Worm (Caenorhabditis elegans) whole organism, young adult: ENCODE results near the gene saps-1.

Experiments used
- D2030.7 ChIP-seq: fragments of 200-800 bp; sonication (Bioruptor generic); IDR thresholded peaks from 2 replicates; pipeline ENCODE4 v1.3.6; 2022; ENCODE audit warnings: missing genetic modification reagents, missing genetic modification characterization, missing compliant biosample characterization
- F10E7.11 ChIP-seq: sonication (generic microtip); optimal IDR thresholded peaks from 2 replicates; lab custom pipeline; 2017; ENCODE audit warnings: mild to moderate bottlenecking, missing genetic modification characterization, moderate library complexity, missing compliant biosample characterization
- F33H1.4 ChIP-seq: fragments of 200-800 bp; sonication (Bioruptor generic); IDR thresholded peaks from 2 replicates; pipeline ENCODE4 v1.3.6; 2022; ENCODE audit warnings: missing genetic modification reagents, missing genetic modification characterization, missing compliant biosample characterization
- F39B2.1 ChIP-seq: fragments of 200-800 bp; sonication (Bioruptor generic); IDR thresholded peaks from 2 replicates; pipeline ENCODE4 v1.3.6; 2022; ENCODE audit warnings: missing genetic modification reagents, missing genetic modification characterization, missing compliant biosample characterization
- F57A8.1 ChIP-seq: fragments of 200-800 bp; sonication (Bioruptor generic); optimal IDR thresholded peaks from 2 replicates; lab custom pipeline; 2018; ENCODE audit warnings: mild to moderate bottlenecking, missing genetic modification characterization, moderate library complexity, missing compliant biosample characterization
- F57C9.4 ChIP-seq: sonication (generic microtip); optimal IDR thresholded peaks from 2 replicates; lab custom pipeline; 2017; ENCODE audit warnings: mild to moderate bottlenecking, missing genetic modification characterization, missing compliant biosample characterization
- K11D2.4 ChIP-seq: fragments of 200-800 bp; sonication (Bioruptor generic); IDR thresholded peaks from 2 replicates; pipeline ENCODE4 v1.3.6; 2022; ENCODE audit warnings: missing genetic modification reagents, missing genetic modification characterization, missing compliant biosample characterization
- K12H6.12 ChIP-seq: fragments of 200-800 bp; sonication (Bioruptor generic); optimal IDR thresholded peaks from 2 replicates; lab custom pipeline; 2018; ENCODE audit warnings: mild to moderate bottlenecking, missing genetic modification characterization, missing compliant biosample characterization
- Y95B8A.8 ChIP-seq: fragments of 200-800 bp; sonication (Bioruptor generic); IDR thresholded peaks from 2 replicates; pipeline ENCODE4 v1.3.6; 2022; ENCODE audit warnings: missing genetic modification reagents, missing genetic modification characterization, missing compliant biosample characterization
- akir-1 ChIP-seq: fragments of 200-800 bp; sonication (Bioruptor generic); optimal IDR thresholded peaks from 2 replicates; lab custom pipeline; 2018; ENCODE audit warnings: mild to moderate bottlenecking, missing genetic modification characterization, moderate library complexity, missing compliant biosample characterization
- aptf-3 ChIP-seq: fragments of 200-800 bp; sonication (Bioruptor generic); IDR thresholded peaks from 2 replicates; pipeline ENCODE4 v1.3.6; 2022; ENCODE audit warnings: missing genetic modification characterization, missing compliant biosample characterization
- atf-7 ChIP-seq: sonication (generic microtip); optimal IDR thresholded peaks from 2 replicates; lab custom pipeline; 2017; ENCODE audit warnings: mild to moderate bottlenecking, missing genetic modification characterization, missing compliant biosample characterization
- bed-1 ChIP-seq: fragments of 200-800 bp; sonication (Bioruptor generic); IDR thresholded peaks from 2 replicates; pipeline ENCODE4 v1.3.6; 2022; ENCODE audit warnings: missing genetic modification reagents, missing genetic modification characterization, missing compliant biosample characterization
- cebp-1 ChIP-seq, 2 experiments: fragments of 200-800 bp in 1 of 2; sonication (Bioruptor generic) in 1 of 2; sonication (generic microtip) in 1 of 2; IDR thresholded peaks in 1 of 2; optimal IDR thresholded peaks in 1 of 2; 2 replicates each; pipeline versions ENCODE4 v1.3.6 to Lab custom; 2017 to 2022; ENCODE audit warnings: missing compliant biosample characterization in 2 of 2, missing genetic modification characterization in 2 of 2, mild to moderate bottlenecking in 1 of 2, missing genetic modification reagents in 1 of 2, moderate library complexity in 1 of 2
- ceh-27 ChIP-seq: fragments of 200-800 bp; sonication (Bioruptor generic); optimal IDR thresholded peaks from 2 replicates; lab custom pipeline; 2018; ENCODE audit warnings: mild to moderate bottlenecking, missing genetic modification characterization, moderate library complexity, missing compliant biosample characterization
- ceh-91 ChIP-seq: fragments of 200-800 bp; sonication (Bioruptor generic); IDR thresholded peaks from 2 replicates; pipeline ENCODE4 v1.3.6; 2022; ENCODE audit warnings: missing genetic modification reagents, missing genetic modification characterization, missing compliant biosample characterization
- dpl-1 ChIP-seq: fragments of 150-350 bp; optimal IDR thresholded peaks from 2 replicates; lab custom pipeline; 2014; ENCODE audit warnings: missing biosample characterization, missing genetic modification reagents, missing genetic modification characterization
- egl-18 ChIP-seq: fragments of 200-800 bp; sonication (Bioruptor generic); IDR thresholded peaks from 2 replicates; pipeline ENCODE4 v1.3.6; 2022; ENCODE audit warnings: missing genetic modification reagents, missing genetic modification characterization, missing compliant biosample characterization
- fkh-3 ChIP-seq: sonication (generic microtip); optimal IDR thresholded peaks from 2 replicates; lab custom pipeline; 2016; ENCODE audit warnings: mild to moderate bottlenecking, missing genetic modification characterization, missing compliant biosample characterization
- gei-17 ChIP-seq: fragments of 200-800 bp; sonication (Bioruptor generic); optimal IDR thresholded peaks from 2 replicates; lab custom pipeline; 2018; ENCODE audit warnings: mild to moderate bottlenecking, missing genetic modification characterization, missing compliant biosample characterization
- lin-40 ChIP-seq: sonication (generic microtip); optimal IDR thresholded peaks from 2 replicates; lab custom pipeline; 2016; ENCODE audit warnings: missing genetic modification characterization, mild to moderate bottlenecking, missing compliant biosample characterization, missing genotype, missing genetic modification reagents
- lsl-1 ChIP-seq: fragments of 200-800 bp; sonication (Bioruptor generic); optimal IDR thresholded peaks from 2 replicates; lab custom pipeline; 2018; ENCODE audit warnings: mild to moderate bottlenecking, missing genetic modification characterization, moderate library complexity, missing compliant biosample characterization
- madf-3 ChIP-seq: fragments of 200-800 bp; sonication (Bioruptor generic); IDR thresholded peaks from 2 replicates; pipeline ENCODE4 v1.3.6; 2022; ENCODE audit warnings: missing genetic modification reagents, missing genetic modification characterization, missing compliant biosample characterization
- madf-6 ChIP-seq: fragments of 200-800 bp; sonication (Bioruptor generic); IDR thresholded peaks from 2 replicates; pipeline ENCODE4 v1.3.6; 2022; ENCODE audit warnings: missing genetic modification reagents, missing genetic modification characterization, missing compliant biosample characterization
- mcd-1 ChIP-seq: fragments of 200-800 bp; sonication (Bioruptor generic); IDR thresholded peaks from 2 replicates; pipeline ENCODE4 v1.3.6; 2022; ENCODE audit warnings: missing genetic modification reagents, missing genetic modification characterization, missing compliant biosample characterization
- mes-4 ChIP-seq: sonication (generic microtip); optimal IDR thresholded peaks from 2 replicates; lab custom pipeline; 2016; ENCODE audit warnings: missing genotype, missing genetic modification characterization, missing compliant biosample characterization
- nfya-2 ChIP-seq: fragments of 200-800 bp; sonication (Bioruptor generic); IDR thresholded peaks from 2 replicates; pipeline ENCODE4 v1.3.6; 2022; ENCODE audit warnings: missing genetic modification reagents, missing genetic modification characterization, missing compliant biosample characterization
- pbrm-1 ChIP-seq: fragments of 200-800 bp; sonication (Bioruptor generic); IDR thresholded peaks from 2 replicates; pipeline ENCODE4 v1.3.6; 2022; ENCODE audit warnings: missing genetic modification reagents, missing genetic modification characterization, missing compliant biosample characterization
- rpc-1 ChIP-seq, 2 experiments: fragments of 150-350 bp in 1 of 2; sonication (generic microtip) in 1 of 2; optimal IDR thresholded peaks; 2 replicates each; lab custom pipeline; 2014 to 2018; ENCODE audit warnings: missing biosample characterization in 1 of 2, missing genetic modification characterization in 1 of 2, missing genetic modification reagents in 1 of 2, missing genotype in 1 of 2
- snpc-1.3 ChIP-seq: sonication (generic microtip); optimal IDR thresholded peaks from 2 replicates; lab custom pipeline; 2017; ENCODE audit warnings: missing genetic modification characterization, mild to moderate bottlenecking, missing compliant biosample characterization, antibody characterized with exemption, moderate library complexity, missing genotype, missing genetic modification reagents; ENCODE audit not compliant: insufficient read depth
- snpc-3.4 ChIP-seq: sonication (generic microtip); optimal IDR thresholded peaks from 2 replicates; lab custom pipeline; 2017; ENCODE audit warnings: missing genetic modification characterization, mild to moderate bottlenecking, missing compliant biosample characterization, antibody characterized with exemption, moderate library complexity, missing genotype, missing genetic modification reagents
- snpc-4 ChIP-seq, 5 experiments: fragments of 150-350 bp in 1 of 5; sonication (generic microtip) in 4 of 5; optimal IDR thresholded peaks; 2 replicates each; lab custom pipeline; 2014 to 2018; ENCODE audit warnings: missing genetic modification characterization in 5 of 5, missing biosample characterization in 3 of 5, antibody characterized with exemption in 2 of 5, mild to moderate bottlenecking in 2 of 5, missing compliant biosample characterization in 2 of 5, missing genotype in 2 of 5, moderate library complexity in 2 of 5, missing genetic modification reagents in 1 of 5
- somi-1 ChIP-seq: fragments of 200-800 bp; sonication (Bioruptor generic); optimal IDR thresholded peaks from 2 replicates; lab custom pipeline; 2018; ENCODE audit warnings: mild to moderate bottlenecking, missing genetic modification characterization, missing compliant biosample characterization
- tbp1 ChIP-seq: fragments of 200-800 bp; sonication (Bioruptor generic); optimal IDR thresholded peaks from 2 replicates; lab custom pipeline; 2018; ENCODE audit warnings: mild to moderate bottlenecking, missing genetic modification characterization, missing compliant biosample characterization
- zim-3 ChIP-seq: sonication (generic microtip); optimal IDR thresholded peaks from 2 replicates; lab custom pipeline; 2017; ENCODE audit warnings: mild to moderate bottlenecking, missing genetic modification characterization, moderate library complexity, missing compliant biosample characterization
- ztf-25 ChIP-seq: fragments of 200-800 bp; sonication (Bioruptor generic); IDR thresholded peaks from 2 replicates; pipeline ENCODE4 v1.3.6; 2022; ENCODE audit warnings: missing genetic modification reagents, missing genetic modification characterization, missing compliant biosample characterization
- ztf-26 ChIP-seq: sonication (generic microtip); optimal IDR thresholded peaks from 2 replicates; lab custom pipeline; 2017; ENCODE audit warnings: missing genetic modification characterization, missing compliant biosample characterization
- ztf-28 ChIP-seq: fragments of 200-800 bp; sonication (Bioruptor generic); IDR thresholded peaks from 2 replicates; pipeline ENCODE4 v1.3.6; 2022; ENCODE audit warnings: missing genetic modification reagents, missing genetic modification characterization, missing compliant biosample characterization
- ztf-3 ChIP-seq: fragments of 200-800 bp; sonication (Bioruptor generic); optimal IDR thresholded peaks from 2 replicates; lab custom pipeline; 2018; ENCODE audit warnings: mild to moderate bottlenecking, missing genetic modification characterization, missing compliant biosample characterization

Gene saps-1

ce11 chrII:11293433-11293832 lies 4.1 kb upstream of the saps-1 start, which contains the start of gene C47G2.4 (continued):
- TF ChIP-seq zim-3 (tag; lab: Kevin White, UChicago) = no peak
- TF ChIP-seq lsl-1 (GFP tag; lab: Kevin White, UChicago) = peak; percentile 66
- TF ChIP-seq F57A8.1 = no peak
- TF ChIP-seq mes-4 = no peak
- 0 out of 2 replicates have a peak, but pooled peaks have one; percentile 38 for TF ChIP-seq pbrm-1 (GFP tag; lab: Robert Waterston, UW)
- TF ChIP-seq K11D2.4 (GFP tag; lab: Robert Waterston, UW) = no peak
- TF ChIP-seq akir-1 (GFP tag; lab: Kevin White, UChicago) = no peak
- peak; percentile 47 for TF ChIP-seq dpl-1 (GFP tag; lab: Kevin White, UChicago)
- no peak for TF ChIP-seq ztf-25
- no peak for TF ChIP-seq atf-7 (tag; lab: Kevin White, UChicago)
- no peak for TF ChIP-seq lin-40 (tag; lab: Kevin White, UChicago)
- TF ChIP-seq ztf-26 = no peak

ce11 chrII:11301059-11301458 lies 3.6 kb downstream of the saps-1 start, which contains the start of gene raga-1:
TSS of gene raga-1 (plus strand) at chrII:11301359.
- TF ChIP-seq cebp-1 (GFP tag; IDR thresholded peaks at IDR 0.05; lab: Robert Waterston, UW) (no peak), cebp-1 (tag; optimal IDR thresholded peaks at IDR 0.05; lab: Kevin White, UChicago) (peak; percentile 15), ceh-91 (no peak), snpc-3.4 (tag; lab: Kevin White, UChicago) (peak; percentile 0), pbrm-1 (GFP tag; lab: Robert Waterston, UW) (0 out of 2 replicates have a peak, but pooled peaks have one; percentile 37)

- TF ChIP-seq D2030.7 = no peak
- peak; percentile 42; the same call in 1 of the 2 replicates for TF ChIP-seq madf-6 (GFP tag; lab: Robert Waterston, UW)
- TF ChIP-seq snpc-1.3 (tag; lab: Kevin White, UChicago) = peak; percentile 9
These were observed 5.1 kb downstream of the saps-1 start, which contains the start of gene samp-1 for ce11 chrII:11302591-11302990. TSS of gene samp-1 (plus strand) at chrII:11302891.

- TF ChIP-seq snpc-4 (GFP tag; optimal IDR thresholded peaks at IDR 0.05; lab: Kevin White, UChicago) (no peak), snpc-4 (tag; optimal IDR thresholded peaks at IDR 0.05; lab: Kevin White, UChicago) (peak in 2 of 4 experiments; percentile 16 to 21), F57A8.1 (no peak), cebp-1 (GFP tag; IDR thresholded peaks at IDR 0.05; lab: Robert Waterston, UW) (no peak), cebp-1 (tag; optimal IDR thresholded peaks at IDR 0.05; lab: Kevin White, UChicago) (peak; percentile 25), F39B2.1 (GFP tag; lab: Robert Waterston, UW) (no peak), F33H1.4 (GFP tag; lab: Robert Waterston, UW) (no peak), K11D2.4 (GFP tag; lab: Robert Waterston, UW) (no peak), madf-3 (GFP tag; lab: Robert Waterston, UW) (no peak), somi-1 (GFP tag; lab: Kevin White, UChicago) (no peak), nfya-2 (GFP tag; lab: Robert Waterston, UW) (no peak), ztf-3 (GFP tag; lab: Kevin White, UChicago) (no peak), ceh-27 (GFP tag; lab: Kevin White, UChicago) (no peak), aptf-3 (GFP tag; lab: Robert Waterston, UW) (no peak), K12H6.12 (tag; lab: Kevin White, UChicago) (peak; percentile 40), F10E7.11 (tag; lab: Kevin White, UChicago) (no peak), mcd-1 (GFP tag; lab: Robert Waterston, UW) (peak; percentile 47; the same call in 1 of the 2 replicates), Y95B8A.8 (GFP tag; lab: Robert Waterston, UW) (no peak), F57C9.4 (tag; lab: Kevin White, UChicago) (no peak), ztf-28 (GFP tag; lab: Robert Waterston, UW) (no peak), egl-18 (GFP tag; lab: Robert Waterston, UW) (no peak), tbp1 (peak; percentile 81), bed-1 (no peak), gei-17 (GFP tag; lab: Kevin White, UChicago) (no peak), rpc-1 (optimal IDR thresholded peaks at IDR 0.05; lab: Kevin White, UChicago) (peak; percentile 49), rpc-1 (tag; optimal IDR thresholded peaks at IDR 0.05; lab: Kevin White, UChicago) (peak; percentile 70), madf-6 (GFP tag; lab: Robert Waterston, UW) (peak; percentile 51), fkh-3 (tag; lab: Kevin White, UChicago) (no peak)
These were observed 8.3 kb downstream of the saps-1 start, which contains the start of gene rsf-1 for ce11 chrII:11305627-11306449. TSS of gene rsf-1 (plus strand) at chrII:11306399.
